Fruit fly (Drosophila melanogaster): ENCODE results near the gene CG31606.

dm6 chr2L:8190681-8191080 is 43.3 kb downstream of the CG31606 start, which contains the start of gene CG34134:
- TF ChIP-seq CG12605 (GFP tag; IDR thresholded peaks at IDR 0.05) (no peak), fd96Ca (GFP tag; IDR thresholded peaks at IDR 0.05) (no peak), EcR (GFP tag; optimal IDR thresholded peaks at IDR 0.05) (no peak), CG14655 (GFP tag; optimal IDR thresholded peaks at IDR 0.05) (no peak), CG17806 (tag; optimal IDR thresholded peaks at IDR 0.05) (no peak), Ets98B (GFP tag; IDR thresholded peaks at IDR 0.05) (no peak), Pif1A (GFP tag; optimal IDR thresholded peaks at IDR 0.05) (no peak), Snoo (tag; optimal IDR thresholded peaks at IDR 0.05) (no peak), CG34367 (tag; optimal IDR thresholded peaks at IDR 0.05) (no peak), CG13204 (GFP tag; optimal IDR thresholded peaks at IDR 0.05) (no peak), CG9948 (tag; optimal IDR thresholded peaks at IDR 0.05) (no peak), gl (tag; optimal IDR thresholded peaks at IDR 0.05) (no peak), CG8159 (tag; optimal IDR thresholded peaks at IDR 0.05) (no peak)

Data from whole organism, pupa.